Worm (Caenorhabditis elegans): ENCODE data around the gene nphp-1.

nphp-1 gene

DNA sequence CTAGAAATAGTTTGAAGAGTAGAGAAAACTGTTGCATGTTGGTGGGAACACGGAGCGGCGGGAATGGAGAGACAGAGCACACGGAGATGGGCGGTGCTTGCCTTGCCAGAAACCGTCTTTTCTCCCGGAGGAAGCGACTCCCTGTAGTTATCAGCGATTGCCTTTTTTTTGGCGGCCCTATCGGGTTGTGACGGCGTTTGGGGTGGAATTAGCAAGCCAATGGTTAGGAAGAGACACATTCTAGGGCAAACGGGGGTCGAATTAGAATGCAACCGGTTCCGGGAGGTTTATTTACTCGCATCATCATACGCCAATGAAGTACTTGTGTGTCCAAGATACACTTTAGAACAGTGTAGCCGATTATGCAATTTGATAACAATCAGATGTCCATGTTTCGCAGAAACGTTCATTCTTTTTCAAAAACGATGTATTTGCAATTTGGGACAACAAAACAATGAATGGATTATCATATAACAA is 5.6 kb upstream of the nphp-1 start, which contains the start of gene lact-3 (continued):
- TF ChIP-seq B0019.2 (GFP tag; conservative IDR thresholded peaks at IDR 0.05) (no peak), nhr-80 (tag; optimal IDR thresholded peaks at IDR 0.05) (peak; percentile 67), F52B5.7 (tag; optimal IDR thresholded peaks at IDR 0.05) (no peak), hsf-1 (GFP tag; IDR thresholded peaks at IDR 0.05) (peak; percentile 68), attf-6 (GFP tag; IDR thresholded peaks at IDR 0.05) (0 out of 2 replicates have a peak, but pooled peaks have one; percentile 29), F22D6.2 (tag; optimal IDR thresholded peaks at IDR 0.05) (no peak), sptf-2 (GFP tag; optimal IDR thresholded peaks at IDR 0.05) (no peak), lir-1 (GFP tag; conservative IDR thresholded peaks at IDR 0.05) (no peak), Y79H2A.3 (GFP tag; conservative IDR thresholded peaks at IDR 0.05) (0 out of 2 replicates have a peak, but pooled peaks have one; percentile 38)

- TF ChIP-seq zfh-2 (GFP tag; conservative IDR thresholded peaks at IDR 0.05) = no peak
- peak; percentile 42 for TF ChIP-seq nhr-80 (tag; optimal IDR thresholded peaks at IDR 0.05)
These were observed 4.3 kb upstream of the nphp-1 start for ce11 chrII:10656395-10656794.

- TF ChIP-seq F49E8.2 (tag; optimal IDR thresholded peaks at IDR 0.05; ENCODE audit: insufficient read depth) (no peak), lsy-27 (tag; optimal IDR thresholded peaks at IDR 0.05; ENCODE audit: borderline replicate concordance, insufficient read depth) (no peak), let-607 (tag; optimal IDR thresholded peaks at IDR 0.05) (no peak), ccch-3 (GFP tag; optimal IDR thresholded peaks at IDR 0.05) (no peak)
These were observed 2.4 kb upstream of the nphp-1 start for ce11 chrII:10654435-10654834.

- no peak for TF ChIP-seq tbp1 (GFP tag; optimal IDR thresholded peaks at IDR 0.05)
- TF ChIP-seq nhr-80 (tag; optimal IDR thresholded peaks at IDR 0.05) = peak; percentile 72
These were observed 1.5 kb upstream of the nphp-1 start for ce11 chrII:10653559-10653958.

DNA sequence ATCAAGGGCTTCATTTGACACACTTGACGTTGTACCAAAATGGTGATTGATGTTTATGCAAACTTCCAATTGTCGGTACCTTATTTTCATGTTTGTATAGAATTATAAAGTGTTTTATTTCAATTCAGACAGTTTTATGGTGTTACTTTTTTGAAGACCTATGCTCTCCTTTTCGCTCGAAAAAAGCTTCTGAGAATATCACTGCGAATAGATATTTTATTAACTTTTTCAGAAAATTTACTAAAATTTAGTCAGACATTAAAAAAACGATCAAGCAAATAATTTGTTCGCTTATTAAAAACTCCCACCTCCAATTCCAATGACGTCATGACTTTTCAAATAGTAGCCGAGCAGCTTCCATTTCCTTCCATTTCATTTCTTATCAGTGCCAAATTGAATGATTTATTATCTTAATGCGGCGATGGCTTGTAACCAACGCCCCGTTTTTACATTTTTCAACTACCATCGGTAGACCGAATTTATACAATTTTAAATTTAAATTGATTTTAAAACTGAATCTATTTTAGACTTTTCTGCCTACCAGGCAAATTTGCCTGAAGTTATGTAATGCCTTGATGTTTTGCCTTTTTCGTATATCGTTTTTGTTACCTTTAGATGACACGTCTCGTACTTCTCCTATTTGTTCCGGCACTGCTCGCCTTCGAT is 5.0 kb downstream of the nphp-1 start, which contains the start of gene M28.10:
Gene M28.10 (plus strand): TSS at position 616 of the 666 bp plus-strand sequence.
- TF ChIP-seq xnd-1 (tag; optimal IDR thresholded peaks at IDR 0.05) = no peak
- TF ChIP-seq Y53G8AR.9 (GFP tag; conservative IDR thresholded peaks at IDR 0.05) = no peak
- TF ChIP-seq atf-7 (tag; optimal IDR thresholded peaks at IDR 0.05) = peak; percentile 24
- peak; percentile 45 for TF ChIP-seq nhr-80 (tag; optimal IDR thresholded peaks at IDR 0.05)
- no peak for TF ChIP-seq let-607 (tag; optimal IDR thresholded peaks at IDR 0.05)
- TF ChIP-seq T07F8.4 (tag; optimal IDR thresholded peaks at IDR 0.05) = no peak
- TF ChIP-seq sdz-38 (tag; optimal IDR thresholded peaks at IDR 0.05) = no peak

ce11 chrII:10643403-10643802 is 8.7 kb downstream of the nphp-1 start, which contains the start of gene M28.4:
TSS of gene M28.4 (plus strand) at chrII:10643703.
- TF ChIP-seq ztf-3 (GFP tag; optimal IDR thresholded peaks at IDR 0.05) (no peak), ztf-22 (GFP tag; optimal IDR thresholded peaks at IDR 0.05) (no peak), chd-7 (tag; optimal IDR thresholded peaks at IDR 0.05) (no peak), egl-44 (GFP tag; IDR thresholded peaks at IDR 0.05) (no peak), ceh-40 (GFP tag; IDR thresholded peaks at IDR 0.05) (no peak), T07F8.4 (tag; optimal IDR thresholded peaks at IDR 0.05) (no peak), lin-35 (GFP tag; optimal IDR thresholded peaks at IDR 0.05) (no peak), ceh-79 (tag; optimal IDR thresholded peaks at IDR 0.05) (no peak), pha-4 (tag; optimal IDR thresholded peaks at IDR 0.05) (no peak), attf-5 (GFP tag; optimal IDR thresholded peaks at IDR 0.05) (no peak), F39B2.1 (GFP tag; IDR thresholded peaks at IDR 0.05) (no peak), unc-62 (GFP tag; optimal IDR thresholded peaks at IDR 0.05) (no peak), snpc-3.4 (tag; optimal IDR thresholded peaks at IDR 0.05) (no peak), him-1 (tag; optimal IDR thresholded peaks at IDR 0.05) (no peak), F23B12.7 (tag; optimal IDR thresholded peaks at IDR 0.05; ENCODE audit: insufficient read depth) (no peak), aptf-2 (GFP tag; conservative IDR thresholded peaks at IDR 0.05) (no peak), B0336.3 (GFP tag; IDR thresholded peaks at IDR 0.05) (no peak), Y53G8AR.9 (GFP tag; conservative IDR thresholded peaks at IDR 0.05) (no peak)
